Worm (Caenorhabditis elegans) whole organism, young adult: ENCODE results near the gene F14D2.14.

Source experiments
- B0261.1 ChIP-seq: sonication (generic microtip); optimal IDR thresholded peaks from 2 replicates; lab custom pipeline; 2016; ENCODE audit warnings: mild to moderate bottlenecking, missing genetic modification characterization, moderate library complexity, missing compliant biosample characterization
- D2030.7 ChIP-seq: fragments of 200-800 bp; sonication (Bioruptor generic); IDR thresholded peaks from 2 replicates; pipeline ENCODE4 v1.3.6; 2022; ENCODE audit warnings: missing genetic modification reagents, missing genetic modification characterization, missing compliant biosample characterization
- F10E7.11 ChIP-seq: sonication (generic microtip); optimal IDR thresholded peaks from 2 replicates; lab custom pipeline; 2017; ENCODE audit warnings: mild to moderate bottlenecking, missing genetic modification characterization, moderate library complexity, missing compliant biosample characterization
- F23B12.7 ChIP-seq: sonication (generic microtip); optimal IDR thresholded peaks from 2 replicates; lab custom pipeline; 2017; ENCODE audit warnings: missing genetic modification characterization, mild to moderate bottlenecking, missing compliant biosample characterization, antibody characterized with exemption, moderate library complexity; ENCODE audit not compliant: insufficient read depth
- F57C9.4 ChIP-seq: sonication (generic microtip); optimal IDR thresholded peaks from 2 replicates; lab custom pipeline; 2017; ENCODE audit warnings: mild to moderate bottlenecking, missing genetic modification characterization, missing compliant biosample characterization
- T07F8.4 ChIP-seq: sonication (generic microtip); optimal IDR thresholded peaks from 2 replicates; lab custom pipeline; 2016; ENCODE audit warnings: mild to moderate bottlenecking, missing genetic modification characterization, moderate library complexity, missing compliant biosample characterization
- Y53F4B.3 ChIP-seq: fragments of 200-800 bp; sonication (Bioruptor generic); IDR thresholded peaks from 2 replicates; pipeline ENCODE4 v1.3.6; 2022; ENCODE audit warnings: missing genetic modification reagents, missing genetic modification characterization, missing compliant biosample characterization
- Y79H2A.3 ChIP-seq: fragments of 200-800 bp; sonication (Bioruptor generic); conservative IDR thresholded peaks from 2 replicates; pipeline ENCODE4 v1.3.6; 2022; ENCODE audit warnings: missing genetic modification reagents, missing genetic modification characterization, missing compliant biosample characterization
- attf-5 ChIP-seq: fragments of 200-800 bp; sonication (Bioruptor generic); optimal IDR thresholded peaks from 2 replicates; lab custom pipeline; 2018; ENCODE audit warnings: mild to moderate bottlenecking, missing genetic modification characterization, missing compliant biosample characterization
- ceh-27 ChIP-seq: fragments of 200-800 bp; sonication (Bioruptor generic); optimal IDR thresholded peaks from 2 replicates; lab custom pipeline; 2018; ENCODE audit warnings: mild to moderate bottlenecking, missing genetic modification characterization, moderate library complexity, missing compliant biosample characterization
- ceh-40 ChIP-seq: fragments of 200-800 bp; sonication (Bioruptor generic); IDR thresholded peaks from 2 replicates; pipeline ENCODE4 v1.3.6; 2022; ENCODE audit warnings: missing genetic modification characterization, missing compliant biosample characterization
- chd-7 ChIP-seq: sonication (generic microtip); optimal IDR thresholded peaks from 2 replicates; lab custom pipeline; 2016; ENCODE audit warnings: mild to moderate bottlenecking, missing genetic modification characterization, moderate library complexity, missing compliant biosample characterization
- dox-1 ChIP-seq: fragments of 200-800 bp; sonication (Bioruptor generic); IDR thresholded peaks from 2 replicates; pipeline ENCODE4 v1.3.6; 2022; ENCODE audit warnings: missing genetic modification reagents, missing genetic modification characterization, missing compliant biosample characterization
- dpff-1 ChIP-seq: sonication (generic microtip); optimal IDR thresholded peaks from 2 replicates; lab custom pipeline; 2017; ENCODE audit warnings: mild to moderate bottlenecking, missing genetic modification characterization, missing compliant biosample characterization
- efl-1 ChIP-seq: fragments of 150-350 bp; optimal IDR thresholded peaks from 2 replicates; lab custom pipeline; 2014; ENCODE audit warnings: missing biosample characterization, missing genetic modification reagents, missing genetic modification characterization
- egl-18 ChIP-seq: fragments of 200-800 bp; sonication (Bioruptor generic); IDR thresholded peaks from 2 replicates; pipeline ENCODE4 v1.3.6; 2022; ENCODE audit warnings: missing genetic modification reagents, missing genetic modification characterization, missing compliant biosample characterization
- gei-17 ChIP-seq: fragments of 200-800 bp; sonication (Bioruptor generic); optimal IDR thresholded peaks from 2 replicates; lab custom pipeline; 2018; ENCODE audit warnings: mild to moderate bottlenecking, missing genetic modification characterization, missing compliant biosample characterization
- hmg-1.2 ChIP-seq: fragments of 200-800 bp; sonication (Bioruptor generic); IDR thresholded peaks from 2 replicates; pipeline ENCODE4 v1.3.6; 2022; ENCODE audit warnings: missing genetic modification reagents, missing genetic modification characterization, missing compliant biosample characterization
- lin-40 ChIP-seq: sonication (generic microtip); optimal IDR thresholded peaks from 2 replicates; lab custom pipeline; 2016; ENCODE audit warnings: missing genetic modification characterization, mild to moderate bottlenecking, missing compliant biosample characterization, missing genotype, missing genetic modification reagents
- lsy-27 ChIP-seq: sonication (generic microtip); optimal IDR thresholded peaks from 2 replicates; lab custom pipeline; 2017; ENCODE audit warnings: missing genetic modification characterization, mild to moderate bottlenecking, missing compliant biosample characterization, antibody characterized with exemption, missing genotype, borderline replicate concordance; ENCODE audit not compliant: insufficient read depth
- nfyb-1 ChIP-seq: fragments of 200-800 bp; sonication (Bioruptor generic); IDR thresholded peaks from 2 replicates; pipeline ENCODE4 v1.3.6; 2022; ENCODE audit warnings: missing genetic modification reagents, missing genetic modification characterization, missing compliant biosample characterization
- nhr-120 ChIP-seq: fragments of 200-800 bp; sonication (Bioruptor generic); IDR thresholded peaks from 2 replicates; pipeline ENCODE4 v1.3.6; 2022; ENCODE audit warnings: missing genetic modification characterization, missing compliant biosample characterization
- nhr-179 ChIP-seq: sonication (generic microtip); optimal IDR thresholded peaks from 2 replicates; lab custom pipeline; 2016; ENCODE audit warnings: mild to moderate bottlenecking, missing genetic modification characterization, missing compliant biosample characterization
- nhr-90 ChIP-seq: sonication (generic microtip); optimal IDR thresholded peaks from 2 replicates; lab custom pipeline; 2016; ENCODE audit warnings: missing genotype, mild to moderate bottlenecking, missing genetic modification characterization, missing compliant biosample characterization
- repo-1 ChIP-seq: sonication (generic microtip); optimal IDR thresholded peaks from 2 replicates; lab custom pipeline; 2017; ENCODE audit warnings: mild to moderate bottlenecking, missing genetic modification characterization, missing compliant biosample characterization
- rpc-1 ChIP-seq, 2 experiments: fragments of 150-350 bp in 1 of 2; sonication (generic microtip) in 1 of 2; optimal IDR thresholded peaks; 2 replicates each; lab custom pipeline; 2014 to 2018; ENCODE audit warnings: missing biosample characterization in 1 of 2, missing genetic modification characterization in 1 of 2, missing genetic modification reagents in 1 of 2, missing genotype in 1 of 2
- sdz-38 ChIP-seq: sonication (generic microtip); optimal IDR thresholded peaks from 2 replicates; lab custom pipeline; 2016; ENCODE audit warnings: missing genotype, missing genetic modification characterization, missing compliant biosample characterization
- sea-2 ChIP-seq: fragments of 200-800 bp; sonication (Bioruptor generic); IDR thresholded peaks from 2 replicates; pipeline ENCODE4 v1.3.6; 2022; ENCODE audit warnings: missing genetic modification characterization, missing compliant biosample characterization
- snpc-3.4 ChIP-seq: sonication (generic microtip); optimal IDR thresholded peaks from 2 replicates; lab custom pipeline; 2017; ENCODE audit warnings: missing genetic modification characterization, mild to moderate bottlenecking, missing compliant biosample characterization, antibody characterized with exemption, moderate library complexity, missing genotype, missing genetic modification reagents
- somi-1 ChIP-seq: fragments of 200-800 bp; sonication (Bioruptor generic); optimal IDR thresholded peaks from 2 replicates; lab custom pipeline; 2018; ENCODE audit warnings: mild to moderate bottlenecking, missing genetic modification characterization, missing compliant biosample characterization
- tbp1 ChIP-seq: fragments of 200-800 bp; sonication (Bioruptor generic); optimal IDR thresholded peaks from 2 replicates; lab custom pipeline; 2018; ENCODE audit warnings: mild to moderate bottlenecking, missing genetic modification characterization, missing compliant biosample characterization
- unc-130 ChIP-seq: sonication (generic microtip); optimal IDR thresholded peaks from 2 replicates; lab custom pipeline; 2016; ENCODE audit warnings: missing genetic modification reagents, missing genetic modification characterization, missing compliant biosample characterization
- zfh-2 ChIP-seq: fragments of 200-800 bp; sonication (Bioruptor generic); conservative IDR thresholded peaks from 2 replicates; pipeline ENCODE4 v1.3.6; 2022; ENCODE audit warnings: missing genetic modification reagents, missing genetic modification characterization, missing compliant biosample characterization
- ztf-25 ChIP-seq: fragments of 200-800 bp; sonication (Bioruptor generic); IDR thresholded peaks from 2 replicates; pipeline ENCODE4 v1.3.6; 2022; ENCODE audit warnings: missing genetic modification reagents, missing genetic modification characterization, missing compliant biosample characterization
- ztf-26 ChIP-seq: sonication (generic microtip); optimal IDR thresholded peaks from 2 replicates; lab custom pipeline; 2017; ENCODE audit warnings: missing genetic modification characterization, missing compliant biosample characterization
- ztf-28 ChIP-seq: fragments of 200-800 bp; sonication (Bioruptor generic); IDR thresholded peaks from 2 replicates; pipeline ENCODE4 v1.3.6; 2022; ENCODE audit warnings: missing genetic modification reagents, missing genetic modification characterization, missing compliant biosample characterization

Gene F14D2.14

ce11 chrII:3378275-3378674 is 30.5 kb upstream of the F14D2.14 start, which contains the start of gene Y49F6C.2:
Gene Y49F6C.2, plus strand, starts transcription at chrII:3378575.
- TF ChIP-seq nhr-179 (tag; lab: Kevin White, UChicago) (no peak), sdz-38 (tag; lab: Kevin White, UChicago) (no peak), efl-1 (GFP tag; lab: Kevin White, UChicago) (no peak), F10E7.11 (no peak), rpc-1 (optimal IDR thresholded peaks at IDR 0.05; lab: Kevin White, UChicago) (no peak), rpc-1 (tag; optimal IDR thresholded peaks at IDR 0.05; lab: Kevin White, UChicago) (no peak), D2030.7 (no peak), ceh-40 (GFP tag; lab: Robert Waterston, UW) (no peak), ztf-26 (tag; lab: Kevin White, UChicago) (no peak), B0261.1 (tag; lab: Kevin White, UChicago) (no peak), gei-17 (GFP tag; lab: Kevin White, UChicago) (no peak), F57C9.4 (no peak), sea-2 (GFP tag; lab: Robert Waterston, UW) (no peak), chd-7 (tag; lab: Kevin White, UChicago) (no peak), dpff-1 (tag; lab: Kevin White, UChicago) (no peak)

- TF ChIP-seq ceh-27 (no peak), T07F8.4 (tag; lab: Kevin White, UChicago) (no peak), lsy-27 (tag; lab: Kevin White, UChicago) (no peak), Y79H2A.3 (GFP tag; lab: Robert Waterston, UW) (no peak)
Observed at ce11 chrII:3376789-3377188, 29.0 kb upstream of the F14D2.14 start, which contains the start of gene bath-9. Gene bath-9, plus strand, starts transcription at chrII:3377089.

ce11 chrII:3375302-3375701 is 27.5 kb upstream of the F14D2.14 start:
- TF ChIP-seq egl-18 = no peak
- TF ChIP-seq ztf-25 (GFP tag; lab: Robert Waterston, UW) = no peak
- no peak for TF ChIP-seq unc-130
- TF ChIP-seq tbp1 (GFP tag; lab: Kevin White, UChicago) = no peak
- no peak for TF ChIP-seq somi-1 (GFP tag; lab: Kevin White, UChicago)
- no peak for TF ChIP-seq snpc-3.4 (tag; lab: Kevin White, UChicago)
- TF ChIP-seq F23B12.7 = no peak
- no peak for TF ChIP-seq attf-5 (GFP tag; lab: Kevin White, UChicago)
- TF ChIP-seq nhr-120 = no peak
- no peak for TF ChIP-seq nhr-90 (tag; lab: Kevin White, UChicago)
- TF ChIP-seq dox-1 (GFP tag; lab: Robert Waterston, UW) = no peak
- TF ChIP-seq repo-1 (tag; lab: Kevin White, UChicago) = no peak
- no peak for TF ChIP-seq nfyb-1 (GFP tag; lab: Robert Waterston, UW)
- TF ChIP-seq zfh-2 (GFP tag; lab: Robert Waterston, UW) = no peak
- no peak for TF ChIP-seq Y79H2A.3 (GFP tag; lab: Robert Waterston, UW)
- TF ChIP-seq, all 124 proteins: peak for 0

- no peak for TF ChIP-seq Y53F4B.3
- no peak for TF ChIP-seq hmg-1.2 (GFP tag; lab: Robert Waterston, UW)
- TF ChIP-seq unc-130 = no peak
- TF ChIP-seq lin-40 (tag; lab: Kevin White, UChicago) = no peak
- TF ChIP-seq ztf-28 (GFP tag; lab: Robert Waterston, UW) = no peak
Observed at ce11 chrII:3374779-3375178, 27.0 kb upstream of the F14D2.14 start, which contains the start of gene bath-10. Gene bath-10, plus strand, starts transcription at chrII:3375079.
